Worm (Caenorhabditis elegans): Measurements from ENCODE around the gene E02H9.9.
"Not testable (repeated sequence)": the region's sequence is repeated elsewhere in the genome, so short reads cannot be mapped to it uniquely, and the experiment has no call there.

ce11 chrIII:2435373-2435772 is 32.7 kb downstream of the E02H9.9 start, which contains the start of gene W04B5.6:
- TF ChIP-seq him-1, dao-5, W03F9.2 (tag; optimal IDR thresholded peaks at IDR 0.05): not testable (repeated sequence)
